Fruit fly (Drosophila melanogaster): ENCODE measurements around the gene CG11977.

The CG11977 gene

dm6 chr3R:8984602-8985074 is 12.9 kb upstream of the CG11977 start, which contains the start of gene CG11970 (continued):
- TF ChIP-seq CG2116 (GFP tag; optimal IDR thresholded peaks at IDR 0.05) (peak; percentile 41), Asciz (GFP tag; optimal IDR thresholded peaks at IDR 0.05) (no peak), CG10267 (tag; optimal IDR thresholded peaks at IDR 0.05) (peak; percentile 17), Nf-YB (GFP tag; optimal IDR thresholded peaks at IDR 0.05) (no peak), CG43689 (GFP tag; IDR thresholded peaks at IDR 0.05) (no peak), CG1602 (GFP tag; optimal IDR thresholded peaks at IDR 0.05) (peak; percentile 10), jumu (GFP tag; optimal IDR thresholded peaks at IDR 0.05) (peak; percentile 22), CG1024 (GFP tag; IDR thresholded peaks at IDR 0.05) (no peak), fru (optimal IDR thresholded peaks at IDR 0.05) (no peak), jigr1 (GFP tag; IDR thresholded peaks at IDR 0.05) (no peak), Ets65A (GFP tag) (peak; percentile 88), CG18619 (GFP tag; optimal IDR thresholded peaks at IDR 0.05) (peak; percentile 22), CG4854 (GFP tag; optimal IDR thresholded peaks at IDR 0.05) (no peak), dpn (GFP tag; optimal IDR thresholded peaks at IDR 0.05) (peak; percentile 51 to 61), sd (tag; optimal IDR thresholded peaks at IDR 0.05) (no peak), CG16813 (GFP tag; IDR thresholded peaks at IDR 0.05; ENCODE audit: partially characterized antibody) (peak; percentile 65), eve (GFP tag; optimal IDR thresholded peaks at IDR 0.05) (no peak), az2 (GFP tag; optimal IDR thresholded peaks at IDR 0.05) (no peak), BEAF-32 (GFP tag; optimal IDR thresholded peaks at IDR 0.05) (peak; percentile 78), danr (GFP tag; IDR thresholded peaks at IDR 0.05) (no peak), CG30403 (GFP tag; optimal IDR thresholded peaks at IDR 0.05) (peak; percentile 67), CG17186 (GFP tag; optimal IDR thresholded peaks at IDR 0.05) (no peak), Dip2 (GFP tag; IDR thresholded peaks at IDR 0.05) (no peak), kni (GFP tag; optimal IDR thresholded peaks at IDR 0.05) (no peak), Mes4 (GFP tag; optimal IDR thresholded peaks at IDR 0.05) (no peak), sna (GFP tag; IDR thresholded peaks at IDR 0.05; ENCODE audit: partially characterized antibody) (no peak), phol (tag; optimal IDR thresholded peaks at IDR 0.05) (peak; percentile 78), CG32532 (GFP tag; IDR thresholded peaks at IDR 0.05) (peak; percentile 43; the same call in 1 of the 2 replicates), CG10209 (GFP tag; optimal IDR thresholded peaks at IDR 0.05) (no peak), CG32767 (GFP tag; IDR thresholded peaks at IDR 0.05) (no peak), bab2 (GFP tag; optimal IDR thresholded peaks at IDR 0.05) (peak; percentile 33), Kr (GFP tag; optimal IDR thresholded peaks at IDR 0.05) (no peak), hbn (GFP tag; IDR thresholded peaks at IDR 0.05; ENCODE audit: partially characterized antibody) (peak; percentile 52), Hmr (GFP tag; optimal IDR thresholded peaks at IDR 0.05) (no peak), Hey (tag; optimal IDR thresholded peaks at IDR 0.05) (no peak), HHEX (GFP tag; optimal IDR thresholded peaks at IDR 0.05) (no peak), CG2875 (GFP tag; optimal IDR thresholded peaks at IDR 0.05) (no peak), gce (GFP tag; IDR thresholded peaks at IDR 0.05) (no peak), CG17802 (tag; optimal IDR thresholded peaks at IDR 0.05) (no peak), Fer2 (tag; optimal IDR thresholded peaks at IDR 0.05) (peak; percentile 22), CG14014 (GFP tag; IDR thresholded peaks at IDR 0.05) (0 out of 2 replicates have a peak, but pooled peaks have one; percentile 17), sens-2 (GFP tag; IDR thresholded peaks at IDR 0.05) (no peak), CG34376 (GFP tag; optimal IDR thresholded peaks at IDR 0.05) (peak; percentile 5), CG2199 (GFP tag; IDR thresholded peaks at IDR 0.05) (0 out of 3 replicates have a peak, but pooled peaks have one; percentile 49), pita (GFP tag; optimal IDR thresholded peaks at IDR 0.05) (no peak), CG4617 (GFP tag; optimal IDR thresholded peaks at IDR 0.05; ENCODE audit: borderline replicate concordance) (peak; percentile 69), psq (GFP tag; optimal IDR thresholded peaks at IDR 0.05) (no peak), CG15696 (tag; optimal IDR thresholded peaks at IDR 0.05) (peak; percentile 19), org-1 (GFP tag; optimal IDR thresholded peaks at IDR 0.05) (no peak), corto (GFP tag; optimal IDR thresholded peaks at IDR 0.05) (no peak), CG9215 (GFP tag; IDR thresholded peaks at IDR 0.05) (peak; percentile 61)
